Fruit fly (Drosophila melanogaster): ENCODE results near the gene CG7990.

CG7990 gene

DNA sequence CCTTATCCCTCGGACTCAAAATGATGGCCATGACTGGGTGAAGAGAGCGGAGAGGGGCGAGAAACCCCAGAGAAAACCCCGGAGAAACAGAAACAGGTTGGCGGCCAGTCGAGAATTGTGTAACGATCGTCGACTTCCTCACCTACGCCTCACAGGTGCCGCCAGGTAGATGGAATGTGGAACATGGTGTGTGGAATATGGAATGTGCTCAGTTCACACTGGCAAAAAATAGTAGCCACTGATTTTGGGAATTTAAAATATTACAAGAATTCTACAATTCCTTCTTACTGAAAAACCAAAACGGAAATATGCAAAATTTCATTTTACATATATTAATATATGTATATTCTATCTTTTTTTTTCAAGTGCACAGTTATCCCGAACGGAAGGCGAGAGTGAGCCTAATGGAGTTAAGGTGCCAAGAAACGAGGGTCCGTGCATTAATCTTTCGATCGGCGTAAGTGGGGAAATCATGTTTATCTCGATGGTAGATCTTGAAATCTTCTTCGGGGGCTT is 45.8 kb downstream of the CG7990 start (continued):
- TF ChIP-seq MBD-R2 (GFP tag; IDR thresholded peaks at IDR 0.05) (peak; percentile 59; the same call in 1 of the 2 replicates), CG7745 (tag; optimal IDR thresholded peaks at IDR 0.05) (peak; percentile 89), knrl (GFP tag; IDR thresholded peaks at IDR 0.05; ENCODE audit: partially characterized antibody) (no peak), CG18619 (GFP tag; optimal IDR thresholded peaks at IDR 0.05) (peak; percentile 76), bigmax (GFP tag; optimal IDR thresholded peaks at IDR 0.05) (no peak), CG11696 (GFP tag; IDR thresholded peaks at IDR 0.05) (peak; percentile 60), repo (GFP tag; optimal IDR thresholded peaks at IDR 0.05) (no peak), CG3995 (GFP tag; optimal IDR thresholded peaks at IDR 0.05) (no peak), Atf3 (GFP tag; optimal IDR thresholded peaks at IDR 0.05) (no peak), CG15479 (GFP tag; optimal IDR thresholded peaks at IDR 0.05) (peak; percentile 47), CG31365 (tag; optimal IDR thresholded peaks at IDR 0.05) (no peak), CG12769 (tag; optimal IDR thresholded peaks at IDR 0.05) (peak; percentile 20), E2f1 (GFP tag; IDR thresholded peaks at IDR 0.05) (peak; percentile 78), Fer3 (tag; optimal IDR thresholded peaks at IDR 0.05) (peak; percentile 77), Eip74EF (GFP tag; optimal IDR thresholded peaks at IDR 0.05) (peak in 1 of 2 experiments; percentile 68), NFAT (GFP tag; IDR thresholded peaks at IDR 0.05) (peak; percentile 68), CG17361 (GFP tag; IDR thresholded peaks at IDR 0.05) (peak; percentile 84), Dp (GFP tag; optimal IDR thresholded peaks at IDR 0.05) (no peak), CG7271 (tag; optimal IDR thresholded peaks at IDR 0.05) (peak; percentile 79), hbn (GFP tag; IDR thresholded peaks at IDR 0.05; ENCODE audit: partially characterized antibody) (no peak), gro (GFP tag; optimal IDR thresholded peaks at IDR 0.05) (no peak), Optix (GFP tag; IDR thresholded peaks at IDR 0.05) (peak; percentile 51; the same call in 1 of the 3 replicates), CG16863 (GFP tag; optimal IDR thresholded peaks at IDR 0.05) (peak; percentile 24), HLH54F (GFP tag; optimal IDR thresholded peaks at IDR 0.05) (no peak), Dll (GFP tag; IDR thresholded peaks at IDR 0.05; ENCODE audit: partially characterized antibody) (no peak), CG12659 (GFP tag; optimal IDR thresholded peaks at IDR 0.05) (peak; percentile 54), CG2199 (GFP tag; IDR thresholded peaks at IDR 0.05) (peak; percentile 70; the same call in 1 of the 3 replicates), CG4282 (GFP tag; optimal IDR thresholded peaks at IDR 0.05) (no peak), B-H2 (GFP tag; optimal IDR thresholded peaks at IDR 0.05) (peak; percentile 37), CG4360 (GFP tag; IDR thresholded peaks at IDR 0.05) (peak; percentile 59; the same call in 1 of the 2 replicates), CG31224 (GFP tag; IDR thresholded peaks at IDR 0.05) (peak; percentile 75), CG9215 (GFP tag; IDR thresholded peaks at IDR 0.05) (peak; percentile 70), H2.0 (GFP tag; IDR thresholded peaks at IDR 0.05) (peak; percentile 63), CG13775 (GFP tag; optimal IDR thresholded peaks at IDR 0.05) (peak; percentile 88), CG8478 (optimal IDR thresholded peaks at IDR 0.05) (no peak), Stat92E (GFP tag; optimal IDR thresholded peaks at IDR 0.05) (peak in 1 of 3 experiments; percentile 85), abd-A (tag; optimal IDR thresholded peaks at IDR 0.05) (peak; percentile 58), CG15269 (tag; optimal IDR thresholded peaks at IDR 0.05) (peak; percentile 60), pnt (GFP tag; optimal IDR thresholded peaks at IDR 0.05) (peak; percentile 23), CG12236 (GFP tag; optimal IDR thresholded peaks at IDR 0.05) (no peak), CG7987 (GFP tag; optimal IDR thresholded peaks at IDR 0.05) (peak; percentile 39), Jarid2 (GFP tag; optimal IDR thresholded peaks at IDR 0.05) (peak; percentile 37), Ravus (GFP tag; IDR thresholded peaks at IDR 0.05) (no peak; the same call in 1 of the 2 replicates), CG10431 (GFP tag; optimal IDR thresholded peaks at IDR 0.05) (peak; percentile 66), zfh2 (GFP tag; optimal IDR thresholded peaks at IDR 0.05) (no peak), CG14965 (GFP tag; optimal IDR thresholded peaks at IDR 0.05; ENCODE audit: borderline replicate concordance) (no peak), sima (GFP tag; optimal IDR thresholded peaks at IDR 0.05) (no peak), Max (GFP tag; optimal IDR thresholded peaks at IDR 0.05) (peak; percentile 64), bowl (GFP tag; IDR thresholded peaks at IDR 0.05) (no peak), CG5180 (GFP tag; optimal IDR thresholded peaks at IDR 0.05) (peak; percentile 63)

All from whole organism, embryonic.